Worm (Caenorhabditis elegans): ENCODE results near the gene F26D10.13.

DNA sequence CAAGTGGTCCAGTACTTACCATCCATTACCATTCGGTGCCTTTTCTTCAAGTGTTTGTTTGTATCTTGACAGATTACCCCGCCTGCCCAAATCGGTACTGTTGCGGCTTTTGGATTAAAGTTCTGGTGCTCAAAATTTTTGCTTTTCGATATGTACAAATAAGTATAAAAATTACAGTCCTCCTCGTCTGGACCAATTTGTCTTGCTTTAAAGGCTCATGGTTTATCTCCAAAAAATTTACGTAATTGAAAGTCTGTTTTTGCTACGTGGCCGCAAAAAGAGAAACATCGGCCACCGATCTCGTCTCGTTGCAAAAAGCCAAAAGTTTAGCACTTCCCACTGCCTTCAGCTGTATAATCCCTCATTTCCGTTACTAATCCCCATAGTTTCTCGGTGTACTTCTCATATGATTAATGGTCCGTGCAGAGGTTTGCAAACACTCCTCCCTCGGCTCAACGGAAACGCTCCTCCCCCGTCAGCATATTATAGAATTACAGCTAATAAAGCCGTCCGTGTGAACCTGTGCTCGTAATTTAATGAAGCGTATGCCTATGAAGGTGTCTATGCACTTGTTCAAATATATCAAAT is 2.8 kb upstream of the F26D10.13 start:
- TF ChIP-seq sea-1 (GFP tag; conservative IDR thresholded peaks at IDR 0.05): no peak
- no peak for TF ChIP-seq ama-1 (optimal IDR thresholded peaks at IDR 0.05)
- TF ChIP-seq ceh-36 (tag; optimal IDR thresholded peaks at IDR 0.05): peak; percentile 49
- no peak for TF ChIP-seq aly-1 (tag; optimal IDR thresholded peaks at IDR 0.05)
- TF ChIP-seq hmg-4 (GFP tag; optimal IDR thresholded peaks at IDR 0.05): no peak
- TF ChIP-seq ceh-13 (GFP tag; optimal IDR thresholded peaks at IDR 0.05): no peak

Data from whole organism, early embryonic.